Worm (Caenorhabditis elegans) whole organism, L1 larva: ENCODE results near the gene calf-1.

Experiments
- C04F5.9 ChIP-seq: sonication (generic microtip); optimal IDR thresholded peaks from 2 replicates; lab custom pipeline; 2016; ENCODE audit warnings: missing genetic modification characterization, missing compliant biosample characterization
- C16A3.4 ChIP-seq: fragments of 150-350 bp; optimal IDR thresholded peaks from 2 replicates; lab custom pipeline; 2014; ENCODE audit warnings: missing biosample characterization, missing genetic modification characterization
- F16B12.6 ChIP-seq: fragments of 150-350 bp; optimal IDR thresholded peaks from 2 replicates; lab custom pipeline; 2014; ENCODE audit warnings: missing biosample characterization, missing genetic modification characterization
- ama-1 ChIP-seq: fragments of 150-350 bp; optimal IDR thresholded peaks from 2 replicates; lab custom pipeline; 2014
- ceh-63 ChIP-seq: fragments of 200-800 bp; sonication (Bioruptor generic); optimal IDR thresholded peaks from 2 replicates; lab custom pipeline; 2018; ENCODE audit warnings: mild to moderate bottlenecking, missing genetic modification characterization, missing compliant biosample characterization
- ceh-8 ChIP-seq: fragments of 200-800 bp; sonication (Bioruptor generic); optimal IDR thresholded peaks from 2 replicates; lab custom pipeline; 2018; ENCODE audit warnings: mild to moderate bottlenecking, missing genetic modification characterization, moderate library complexity, missing compliant biosample characterization
- ceh-82 ChIP-seq, 3 experiments: fragments of 150-350 bp in 1 of 3; sonication (generic microtip) in 2 of 3; optimal IDR thresholded peaks; 2 replicates each; lab custom pipeline; 2014 to 2017; ENCODE audit warnings: missing biosample characterization in 3 of 3, missing genetic modification characterization in 3 of 3
- ceh-90 ChIP-seq: sonication (generic microtip); optimal IDR thresholded peaks from 2 replicates; lab custom pipeline; 2016; ENCODE audit warnings: missing genetic modification characterization, missing compliant biosample characterization
- ces-1 ChIP-seq: fragments of 150-350 bp; optimal IDR thresholded peaks from 2 replicates; lab custom pipeline; 2014; ENCODE audit warnings: missing biosample characterization, missing genetic modification reagents, missing genetic modification characterization
- dsc-1 ChIP-seq: sonication (generic microtip); optimal IDR thresholded peaks from 2 replicates; lab custom pipeline; 2016; ENCODE audit warnings: mild to moderate bottlenecking, missing genetic modification characterization, missing compliant biosample characterization
- efl-1 ChIP-seq, 4 experiments: fragments of 150-350 bp; optimal IDR thresholded peaks in 3 of 4; peaks in 1 of 4; 1 replicate in 1 of 4; 2 replicates in 3 of 4; lab custom pipeline; 2014; ENCODE audit warnings: missing biosample characterization in 2 of 4, missing genetic modification characterization in 2 of 4, missing genetic modification reagents in 2 of 4
- efl-3 ChIP-seq: fragments of 200-800 bp; sonication (Bioruptor generic); optimal IDR thresholded peaks from 2 replicates; lab custom pipeline; 2018; ENCODE audit warnings: mild to moderate bottlenecking, missing genetic modification characterization, missing compliant biosample characterization
- egl-13 ChIP-seq: sonication (generic microtip); optimal IDR thresholded peaks from 2 replicates; lab custom pipeline; 2016; ENCODE audit warnings: missing genotype, missing genetic modification reagents, missing genetic modification characterization, missing compliant biosample characterization
- elt-3 ChIP-seq, 6 experiments: fragments of 150-350 bp in 1 of 6; sonication (generic microtip); optimal IDR thresholded peaks; 2 replicates each; lab custom pipeline; 2017 to 2018; ENCODE audit warnings: missing biosample characterization in 6 of 6, missing genetic modification characterization in 6 of 6, inconsistent platforms in 1 of 6
- ets-5 ChIP-seq: fragments of 200-800 bp; sonication (Bioruptor generic); IDR thresholded peaks from 2 replicates; pipeline ENCODE4 v1.3.6; 2022; ENCODE audit warnings: missing genetic modification characterization, missing compliant biosample characterization
- fos-1 ChIP-seq: fragments of 150-350 bp; optimal IDR thresholded peaks from 2 replicates; lab custom pipeline; 2014; ENCODE audit warnings: missing biosample characterization, missing genetic modification characterization
- grh-1 ChIP-seq: fragments of 200-800 bp; sonication (Bioruptor generic); IDR thresholded peaks from 2 replicates; pipeline ENCODE4 v1.3.6; 2022; ENCODE audit warnings: missing genetic modification reagents, missing genetic modification characterization, missing compliant biosample characterization
- hpl-2 ChIP-seq: fragments of 150-350 bp; optimal IDR thresholded peaks from 2 replicates; lab custom pipeline; 2014; ENCODE audit warnings: missing biosample characterization, missing genetic modification reagents, missing genetic modification characterization
- irx-1 ChIP-seq: sonication (generic microtip); optimal IDR thresholded peaks from 2 replicates; lab custom pipeline; 2016; ENCODE audit warnings: missing genetic modification characterization, missing compliant biosample characterization
- isw-1 ChIP-seq: fragments of 200-800 bp; sonication (Bioruptor generic); IDR thresholded peaks from 2 replicates; pipeline ENCODE4 v1.3.6; 2022; ENCODE audit warnings: missing genetic modification characterization, missing compliant biosample characterization
- jun-1 ChIP-seq: fragments of 150-350 bp; optimal IDR thresholded peaks from 2 replicates; lab custom pipeline; 2014; ENCODE audit warnings: missing biosample characterization, missing genetic modification reagents, missing genetic modification characterization
- lin-13 ChIP-seq: fragments of 150-350 bp; optimal IDR thresholded peaks from 2 replicates; lab custom pipeline; 2014; ENCODE audit warnings: missing biosample characterization, missing genetic modification reagents, missing genetic modification characterization
- lin-15B ChIP-seq: fragments of 150-350 bp; sonication (generic microtip); optimal IDR thresholded peaks from 3 replicates; lab custom pipeline; 2014; ENCODE audit warnings: missing biosample characterization, missing genetic modification characterization
- lin-35 ChIP-seq, 2 experiments: fragments of 150-350 bp; optimal IDR thresholded peaks; 2 replicates each; lab custom pipeline; 2014; ENCODE audit warnings: missing biosample characterization in 2 of 2, missing genetic modification characterization in 2 of 2, missing genetic modification reagents in 2 of 2
- lin-39 ChIP-seq: fragments of 150-350 bp; optimal IDR thresholded peaks from 2 replicates; lab custom pipeline; 2014; ENCODE audit warnings: missing biosample characterization, missing genetic modification reagents, missing genetic modification characterization
- lir-3 ChIP-seq: sonication (generic microtip); optimal IDR thresholded peaks from 2 replicates; lab custom pipeline; 2016; ENCODE audit warnings: mild to moderate bottlenecking, missing genetic modification characterization, moderate library complexity, missing compliant biosample characterization; ENCODE audit not compliant: poor library complexity
- mdl-1 ChIP-seq, 2 experiments: fragments of 150-350 bp; optimal IDR thresholded peaks; 2 replicates each; lab custom pipeline; 2014 to 2017; ENCODE audit warnings: missing biosample characterization in 2 of 2, missing genetic modification characterization in 2 of 2, inconsistent platforms in 1 of 2
- mef-2 ChIP-seq: fragments of 150-350 bp; optimal IDR thresholded peaks from 2 replicates; lab custom pipeline; 2014; ENCODE audit warnings: missing biosample characterization, missing genetic modification characterization
- nhr-19 ChIP-seq: fragments of 200-800 bp; sonication (Bioruptor generic); conservative IDR thresholded peaks from 2 replicates; pipeline ENCODE4 v1.3.6; 2022; ENCODE audit warnings: missing genetic modification characterization, missing compliant biosample characterization
- nhr-20 ChIP-seq: sonication (generic microtip); optimal IDR thresholded peaks from 2 replicates; lab custom pipeline; 2016; ENCODE audit warnings: mild to moderate bottlenecking, missing genetic modification characterization, missing compliant biosample characterization
- nhr-237 ChIP-seq: fragments of 150-350 bp; optimal IDR thresholded peaks from 2 replicates; lab custom pipeline; 2014; ENCODE audit warnings: missing biosample characterization, missing genetic modification characterization
- nhr-28 ChIP-seq: fragments of 150-350 bp; optimal IDR thresholded peaks from 2 replicates; lab custom pipeline; 2014; ENCODE audit warnings: missing biosample characterization, missing genetic modification characterization
- nhr-47 ChIP-seq: sonication (generic microtip); optimal IDR thresholded peaks from 2 replicates; lab custom pipeline; 2016; ENCODE audit warnings: mild to moderate bottlenecking, missing genetic modification characterization, moderate library complexity, missing compliant biosample characterization
- nhr-71 ChIP-seq: sonication (generic microtip); optimal IDR thresholded peaks from 2 replicates; lab custom pipeline; 2016; ENCODE audit warnings: mild to moderate bottlenecking, missing genetic modification characterization, moderate library complexity, missing compliant biosample characterization
- nhr-84 ChIP-seq: sonication (generic microtip); optimal IDR thresholded peaks from 2 replicates; lab custom pipeline; 2017; ENCODE audit warnings: missing biosample characterization, missing genetic modification characterization
- nhr-85 ChIP-seq: sonication (generic microtip); peaks from one replicate; lab custom pipeline; 2016; ENCODE audit warnings: missing genetic modification characterization, inconsistent platforms, missing compliant biosample characterization
- nhr-90 ChIP-seq: sonication (generic microtip); optimal IDR thresholded peaks from 2 replicates; lab custom pipeline; 2016; ENCODE audit warnings: mild to moderate bottlenecking, missing genetic modification characterization, missing compliant biosample characterization; ENCODE audit not compliant: poor library complexity
- pqm-1 ChIP-seq: sonication (generic microtip); optimal IDR thresholded peaks from 3 replicates; lab custom pipeline; 2017; ENCODE audit warnings: missing biosample characterization, missing genetic modification characterization
- rnt-1 ChIP-seq: sonication (generic microtip); optimal IDR thresholded peaks from 2 replicates; lab custom pipeline; 2016; ENCODE audit warnings: mild to moderate bottlenecking, missing genetic modification characterization, moderate library complexity, missing compliant biosample characterization
- snpc-4 ChIP-seq: fragments of 150-350 bp; optimal IDR thresholded peaks from 2 replicates; lab custom pipeline; 2014; ENCODE audit warnings: missing biosample characterization, missing genetic modification characterization
- sox-4 ChIP-seq: sonication (generic microtip); optimal IDR thresholded peaks from 2 replicates; lab custom pipeline; 2016; ENCODE audit warnings: missing genetic modification characterization, missing compliant biosample characterization
- swsn-7 ChIP-seq: sonication (generic microtip); optimal IDR thresholded peaks from 2 replicates; lab custom pipeline; 2016; ENCODE audit warnings: missing genetic modification characterization, missing compliant biosample characterization
- tbx-2 ChIP-seq: sonication (generic microtip); optimal IDR thresholded peaks from 2 replicates; lab custom pipeline; 2016; ENCODE audit warnings: missing genetic modification characterization, missing compliant biosample characterization
- unc-130 ChIP-seq: fragments of 150-350 bp; optimal IDR thresholded peaks from 2 replicates; lab custom pipeline; 2017; ENCODE audit warnings: missing biosample characterization, missing genetic modification characterization, inconsistent platforms
- unc-30 ChIP-seq: sonication (generic microtip); optimal IDR thresholded peaks from 2 replicates; lab custom pipeline; 2017; ENCODE audit warnings: missing biosample characterization, missing genetic modification characterization
- unc-98 ChIP-seq: fragments of 200-800 bp; sonication (Bioruptor generic); IDR thresholded peaks from 2 replicates; pipeline ENCODE4 v1.3.6; 2022; ENCODE audit warnings: missing genetic modification characterization, missing compliant biosample characterization
- xbp-1 ChIP-seq: sonication (generic microtip); optimal IDR thresholded peaks from 2 replicates; lab custom pipeline; 2016; ENCODE audit warnings: missing genetic modification characterization, missing compliant biosample characterization
- zip-4 ChIP-seq: fragments of 200-800 bp; sonication (Bioruptor generic); optimal IDR thresholded peaks from 2 replicates; lab custom pipeline; 2018; ENCODE audit warnings: mild to moderate bottlenecking, missing genetic modification characterization, moderate library complexity, missing compliant biosample characterization
- ztf-11 ChIP-seq, 2 experiments: sonication (generic microtip); optimal IDR thresholded peaks; 2 replicates each; lab custom pipeline; 2016 to 2017; ENCODE audit warnings: missing genetic modification characterization in 2 of 2, missing biosample characterization in 1 of 2, missing compliant biosample characterization in 1 of 2

Gene calf-1

ce11 chrV:20455637-20456036 is 23.3 kb downstream of the calf-1 start (continued):
- TF ChIP-seq irx-1 (no peak), nhr-90 (no peak), lin-35 (GFP tag; optimal IDR thresholded peaks at IDR 0.05; lab: Kevin White, UChicago) (peak in 1 of 2 experiments; percentile 10), pqm-1 (tag; lab: Kevin White, UChicago) (no peak), grh-1 (GFP tag; lab: Robert Waterston, UW) (no peak), rnt-1 (tag; lab: Kevin White, UChicago) (peak; percentile 92), xbp-1 (peak; percentile 13), ama-1 (no peak), efl-1 (optimal IDR thresholded peaks at IDR 0.05; lab: Kevin White, UChicago) (peak in 1 of 2 experiments; percentile 23), efl-1 (GFP tag; optimal IDR thresholded peaks at IDR 0.05 in 1 of 2; lab: Kevin White, UChicago) (peak in 1 of 2 experiments; percentile 73), mdl-1 (tag; optimal IDR thresholded peaks at IDR 0.05; lab: Kevin White, UChicago) (peak in 1 of 2 experiments; percentile 20), unc-30 (tag; lab: Kevin White, UChicago) (no peak), snpc-4 (tag; lab: Kevin White, UChicago) (peak; percentile 98), nhr-19 (GFP tag; lab: Robert Waterston, UW) (peak; percentile 41), C04F5.9 (tag; lab: Kevin White, UChicago) (no peak), nhr-85 (tag; lab: Kevin White, UChicago) (no peak), zip-4 (GFP tag; lab: Kevin White, UChicago) (no peak), hpl-2 (GFP tag; lab: Kevin White, UChicago) (no peak), lin-13 (no peak), nhr-20 (peak; percentile 16)

ce11 chrV:20453811-20454210 is 25.1 kb downstream of the calf-1 start, which contains the start of gene srd-70:
TSS of gene srd-70 (plus strand) at chrV:20454111.
- no peak for TF ChIP-seq jun-1 (tag; lab: Kevin White, UChicago)
- TF ChIP-seq ceh-8 = peak; percentile 29
- TF ChIP-seq nhr-71 (tag; lab: Kevin White, UChicago) = peak; percentile 7
- no peak for TF ChIP-seq lin-35 (GFP tag; optimal IDR thresholded peaks at IDR 0.05; lab: Kevin White, UChicago)
- TF ChIP-seq ces-1 (GFP tag; lab: Kevin White, UChicago) = no peak

ce11 chrV:20453084-20453483 is 25.8 kb downstream of the calf-1 start, which contains the start of gene F48F5.6:
TSS of gene F48F5.6 (minus strand) at chrV:20453184.
- TF ChIP-seq lir-3 = no peak
- TF ChIP-seq F16B12.6 = no peak
- TF ChIP-seq ztf-11 (tag; optimal IDR thresholded peaks at IDR 0.05; lab: Kevin White, UChicago) = no peak
- TF ChIP-seq dsc-1 = no peak
- TF ChIP-seq nhr-85 (tag; lab: Kevin White, UChicago) = no peak
- no peak for TF ChIP-seq nhr-19 (GFP tag; lab: Robert Waterston, UW)
- no peak for TF ChIP-seq nhr-237 (tag; lab: Kevin White, UChicago)
- no peak for TF ChIP-seq ceh-63 (GFP tag; lab: Kevin White, UChicago)
- no peak for TF ChIP-seq snpc-4 (tag; lab: Kevin White, UChicago)
- no peak for TF ChIP-seq nhr-20
- TF ChIP-seq tbx-2 (tag; lab: Kevin White, UChicago) = no peak
- no peak for TF ChIP-seq ets-5
- TF ChIP-seq fos-1 = no peak
- no peak for TF ChIP-seq swsn-7 (tag; lab: Kevin White, UChicago)
- TF ChIP-seq nhr-28 (tag; lab: Kevin White, UChicago) = no peak
- no peak for TF ChIP-seq elt-3 (tag; optimal IDR thresholded peaks at IDR 0.05; lab: Kevin White, UChicago)
- TF ChIP-seq xbp-1 = no peak
- no peak for TF ChIP-seq nhr-47 (tag; lab: Kevin White, UChicago)
- no peak for TF ChIP-seq egl-13 (tag; lab: Kevin White, UChicago)

- TF ChIP-seq sox-4 (tag; lab: Kevin White, UChicago) (no peak), lin-39 (tag; lab: Kevin White, UChicago) (no peak), ceh-82 (tag; optimal IDR thresholded peaks at IDR 0.05; lab: Kevin White, UChicago) (no peak), swsn-7 (tag; lab: Kevin White, UChicago) (no peak), mef-2 (tag; lab: Kevin White, UChicago) (no peak), unc-130 (tag; lab: Kevin White, UChicago) (peak; percentile 5), unc-98 (GFP tag; lab: Robert Waterston, UW) (no peak), dsc-1 (no peak), efl-3 (no peak), nhr-84 (tag; lab: Kevin White, UChicago) (no peak), C16A3.4 (tag; lab: Kevin White, UChicago) (no peak), lin-15B (no peak), isw-1 (GFP tag; lab: Robert Waterston, UW) (no peak), rnt-1 (tag; lab: Kevin White, UChicago) (peak; percentile 67), grh-1 (GFP tag; lab: Robert Waterston, UW) (no peak), ceh-90 (tag; lab: Kevin White, UChicago) (no peak)
These were observed 27.1 kb downstream of the calf-1 start for ce11 chrV:20451793-20452192.
